Worm (Caenorhabditis elegans) whole organism, L4 larva: ENCODE measurements around the gene R08C7.8.
A peak's percentile ranks its signal among the peaks of the same experiment; 100 is the strongest.

Source experiments
- D1046.2 ChIP-seq: fragments of 200-800 bp; sonication (Bioruptor generic); IDR thresholded peaks from 2 replicates; pipeline ENCODE4 v1.3.6; 2022; ENCODE audit warnings: missing genetic modification characterization, missing compliant biosample characterization
- F37D6.2 ChIP-seq: sonication (generic microtip); optimal IDR thresholded peaks from 2 replicates; lab custom pipeline; 2016; ENCODE audit warnings: mild to moderate bottlenecking, missing genetic modification characterization, missing compliant biosample characterization
- T26A8.4 ChIP-seq: fragments of 200-800 bp; sonication (Bioruptor generic); IDR thresholded peaks from 2 replicates; pipeline ENCODE4 v1.3.6; 2022; ENCODE audit warnings: missing genetic modification characterization, missing compliant biosample characterization
- Y5F2A.4 ChIP-seq: fragments of 200-800 bp; sonication (Bioruptor generic); optimal IDR thresholded peaks from 2 replicates; lab custom pipeline; 2018; ENCODE audit warnings: mild to moderate bottlenecking, missing genetic modification characterization, missing compliant biosample characterization
- Y75B8A.6 ChIP-seq: fragments of 200-800 bp; sonication (Bioruptor generic); IDR thresholded peaks from 2 replicates; pipeline ENCODE4 v1.3.6; 2022; ENCODE audit warnings: missing genetic modification reagents, missing genetic modification characterization, missing compliant biosample characterization
- ZK337.2 ChIP-seq: fragments of 200-800 bp; sonication (Bioruptor generic); IDR thresholded peaks from 2 replicates; pipeline ENCODE4 v1.3.6; 2022; ENCODE audit warnings: missing genetic modification reagents, missing genetic modification characterization, missing compliant biosample characterization
- aha-1 ChIP-seq: fragments of 150-350 bp; peaks from one replicate; lab custom pipeline; 2014; ENCODE audit warnings: missing biosample characterization, missing genetic modification characterization
- ama-1 ChIP-seq: fragments of 150-350 bp; optimal IDR thresholded peaks from 2 replicates; lab custom pipeline; 2014; ENCODE audit warnings: inconsistent platforms, mixed read lengths
- ceh-28 ChIP-seq: fragments of 150-350 bp; optimal IDR thresholded peaks from 2 replicates; lab custom pipeline; 2014; ENCODE audit warnings: missing biosample characterization, missing genetic modification reagents, missing genetic modification characterization
- cey-2 ChIP-seq: sonication (generic microtip); optimal IDR thresholded peaks from 3 replicates; lab custom pipeline; 2017; ENCODE audit warnings: missing genetic modification characterization, mild to moderate bottlenecking, missing compliant biosample characterization, antibody characterized with exemption, borderline replicate concordance; ENCODE audit not compliant: insufficient read depth
- ctbp-1 ChIP-seq: fragments of 200-800 bp; sonication (Bioruptor generic); IDR thresholded peaks from 2 replicates; pipeline ENCODE4 v1.3.6; 2022; ENCODE audit warnings: missing genetic modification reagents, missing genetic modification characterization, missing compliant biosample characterization
- daf-16 ChIP-seq, 3 experiments: sonication (generic microtip); optimal IDR thresholded peaks; 2 replicates each; lab custom pipeline; 2016 to 2017; ENCODE audit warnings: missing genetic modification characterization in 3 of 3, missing genetic modification reagents in 3 of 3, mild to moderate bottlenecking in 2 of 3, missing compliant biosample characterization in 2 of 3, missing biosample characterization in 1 of 3, moderate library complexity in 1 of 3
- dmd-6 ChIP-seq: fragments of 200-800 bp; sonication (Bioruptor generic); IDR thresholded peaks from 2 replicates; pipeline ENCODE4 v1.3.6; 2022; ENCODE audit warnings: missing genetic modification reagents, missing genetic modification characterization, missing compliant biosample characterization
- dmd-8 ChIP-seq: fragments of 200-800 bp; sonication (Bioruptor generic); IDR thresholded peaks from 2 replicates; pipeline ENCODE4 v1.3.6; 2022; ENCODE audit warnings: missing genetic modification characterization, missing compliant biosample characterization
- dmd-9 ChIP-seq: fragments of 200-800 bp; sonication (Bioruptor generic); IDR thresholded peaks from 2 replicates; pipeline ENCODE4 v1.3.6; 2022; ENCODE audit warnings: missing genetic modification reagents, missing genetic modification characterization, missing compliant biosample characterization
- duxl-1 ChIP-seq: sonication (generic microtip); optimal IDR thresholded peaks from 2 replicates; lab custom pipeline; 2016; ENCODE audit warnings: mild to moderate bottlenecking, missing genetic modification characterization, moderate library complexity, missing compliant biosample characterization; ENCODE audit not compliant: poor library complexity
- dve-1 ChIP-seq: sonication (generic microtip); optimal IDR thresholded peaks from 2 replicates; lab custom pipeline; 2017; ENCODE audit warnings: antibody characterized with exemption, mild to moderate bottlenecking, missing genetic modification characterization, missing compliant biosample characterization; ENCODE audit not compliant: insufficient read depth
- hif-1 ChIP-seq, 2 experiments: sonication (generic microtip); optimal IDR thresholded peaks; 2 replicates each; lab custom pipeline; 2016 to 2017; ENCODE audit warnings: missing compliant biosample characterization in 2 of 2, missing genetic modification characterization in 2 of 2, missing genetic modification reagents in 2 of 2, missing genotype in 2 of 2, mild to moderate bottlenecking in 1 of 2
- hlh-11 ChIP-seq: fragments of 200-800 bp; sonication (Bioruptor generic); optimal IDR thresholded peaks from 2 replicates; lab custom pipeline; 2018; ENCODE audit warnings: mild to moderate bottlenecking, missing genetic modification characterization, missing compliant biosample characterization
- hlh-30 ChIP-seq: sonication (generic microtip); optimal IDR thresholded peaks from 2 replicates; lab custom pipeline; 2017; ENCODE audit warnings: antibody characterized with exemption, mild to moderate bottlenecking, missing genetic modification characterization, missing compliant biosample characterization; ENCODE audit not compliant: insufficient read depth
- hmg-1.1 ChIP-seq: fragments of 200-800 bp; sonication (Bioruptor generic); IDR thresholded peaks from 2 replicates; pipeline ENCODE4 v1.3.6; 2022; ENCODE audit warnings: missing genetic modification reagents, missing genetic modification characterization, missing compliant biosample characterization
- lin-13 ChIP-seq: fragments of 150-350 bp; optimal IDR thresholded peaks from 2 replicates; lab custom pipeline; 2014; ENCODE audit warnings: missing biosample characterization, missing genetic modification reagents, missing genetic modification characterization
- mdl-1 ChIP-seq, 2 experiments: fragments of 150-350 bp in 1 of 2; sonication (generic microtip) in 1 of 2; optimal IDR thresholded peaks; 2 replicates each; lab custom pipeline; 2014 to 2017; ENCODE audit warnings: missing biosample characterization in 2 of 2, missing genetic modification characterization in 2 of 2
- mdt-29 ChIP-seq: fragments of 200-800 bp; sonication (Bioruptor generic); IDR thresholded peaks from 2 replicates; pipeline ENCODE4 v1.3.6; 2022; ENCODE audit warnings: missing genetic modification reagents, missing genetic modification characterization, missing compliant biosample characterization
- mep-1 ChIP-seq: fragments of 150-350 bp; sonication (generic microtip); optimal IDR thresholded peaks from 3 replicates; lab custom pipeline; 2014; ENCODE audit warnings: missing biosample characterization, missing genetic modification characterization
- mxl-3 ChIP-seq: fragments of 200-800 bp; sonication (Bioruptor generic); optimal IDR thresholded peaks from 2 replicates; lab custom pipeline; 2018; ENCODE audit warnings: mild to moderate bottlenecking, missing genetic modification characterization, missing compliant biosample characterization
- nhr-11 ChIP-seq: fragments of 150-350 bp; optimal IDR thresholded peaks from 2 replicates; lab custom pipeline; 2014; ENCODE audit warnings: missing biosample characterization, missing genetic modification characterization
- nhr-25 ChIP-seq: sonication (generic microtip); optimal IDR thresholded peaks from 2 replicates; lab custom pipeline; 2017; ENCODE audit warnings: missing genetic modification characterization, mild to moderate bottlenecking, missing compliant biosample characterization, antibody characterized with exemption, moderate library complexity, borderline replicate concordance; ENCODE audit not compliant: insufficient read depth
- nhr-28 ChIP-seq: fragments of 150-350 bp; optimal IDR thresholded peaks from 2 replicates; lab custom pipeline; 2014; ENCODE audit warnings: missing biosample characterization, missing genetic modification characterization
- nhr-48 ChIP-seq: sonication (generic microtip); optimal IDR thresholded peaks from 2 replicates; lab custom pipeline; 2016; ENCODE audit warnings: mild to moderate bottlenecking, missing genetic modification characterization, missing compliant biosample characterization
- nhr-77 ChIP-seq: fragments of 150-350 bp; optimal IDR thresholded peaks from 2 replicates; lab custom pipeline; 2014; ENCODE audit warnings: missing biosample characterization, missing genetic modification characterization
- pha-4 ChIP-seq, 2 experiments: fragments of 150-350 bp in 1 of 2; fragments of 200-800 bp in 1 of 2; sonication (Bioruptor generic) in 1 of 2; IDR thresholded peaks in 1 of 2; optimal IDR thresholded peaks in 1 of 2; 2 replicates each; pipeline versions ENCODE4 v1.3.6 to Lab custom; 2014 to 2022; ENCODE audit warnings: missing genetic modification characterization in 2 of 2, missing genetic modification reagents in 2 of 2, missing biosample characterization in 1 of 2, missing compliant biosample characterization in 1 of 2
- rbr-2 ChIP-seq: sonication (generic microtip); optimal IDR thresholded peaks from 2 replicates; lab custom pipeline; 2016; ENCODE audit warnings: missing genotype, missing genetic modification characterization, missing compliant biosample characterization
- spr-3 ChIP-seq: fragments of 200-800 bp; sonication (Bioruptor generic); optimal IDR thresholded peaks from 2 replicates; lab custom pipeline; 2018; ENCODE audit warnings: mild to moderate bottlenecking, missing genetic modification characterization, missing compliant biosample characterization
- tra-1 ChIP-seq: fragments of 200-800 bp; sonication (Bioruptor generic); IDR thresholded peaks from 2 replicates; pipeline ENCODE4 v1.3.6; 2022; ENCODE audit warnings: missing genetic modification reagents, missing genetic modification characterization, missing compliant biosample characterization
- unc-62 ChIP-seq, 3 experiments: fragments of 150-350 bp in 1 of 3; sonication (generic microtip); optimal IDR thresholded peaks in 2 of 3; peaks in 1 of 3; 1 replicate in 1 of 3; 2 replicates in 2 of 3; lab custom pipeline; 2014 to 2017; ENCODE audit warnings: missing biosample characterization in 3 of 3, missing genetic modification characterization in 3 of 3, missing genetic modification reagents in 3 of 3, missing genotype in 1 of 3
- vab-7 ChIP-seq: fragments of 200-800 bp; sonication (Bioruptor generic); IDR thresholded peaks from 2 replicates; pipeline ENCODE4 v1.3.6; 2022; ENCODE audit warnings: missing genetic modification reagents, missing genetic modification characterization, missing compliant biosample characterization
- zag-1 ChIP-seq: fragments of 150-350 bp; optimal IDR thresholded peaks from 2 replicates; lab custom pipeline; 2014; ENCODE audit warnings: missing biosample characterization, missing genetic modification characterization
- zfp-3 ChIP-seq: fragments of 200-800 bp; sonication (Bioruptor generic); conservative IDR thresholded peaks from 2 replicates; pipeline ENCODE4 v1.3.6; 2022; ENCODE audit warnings: missing genetic modification reagents, missing genetic modification characterization, missing compliant biosample characterization

R08C7.8 gene

DNA sequence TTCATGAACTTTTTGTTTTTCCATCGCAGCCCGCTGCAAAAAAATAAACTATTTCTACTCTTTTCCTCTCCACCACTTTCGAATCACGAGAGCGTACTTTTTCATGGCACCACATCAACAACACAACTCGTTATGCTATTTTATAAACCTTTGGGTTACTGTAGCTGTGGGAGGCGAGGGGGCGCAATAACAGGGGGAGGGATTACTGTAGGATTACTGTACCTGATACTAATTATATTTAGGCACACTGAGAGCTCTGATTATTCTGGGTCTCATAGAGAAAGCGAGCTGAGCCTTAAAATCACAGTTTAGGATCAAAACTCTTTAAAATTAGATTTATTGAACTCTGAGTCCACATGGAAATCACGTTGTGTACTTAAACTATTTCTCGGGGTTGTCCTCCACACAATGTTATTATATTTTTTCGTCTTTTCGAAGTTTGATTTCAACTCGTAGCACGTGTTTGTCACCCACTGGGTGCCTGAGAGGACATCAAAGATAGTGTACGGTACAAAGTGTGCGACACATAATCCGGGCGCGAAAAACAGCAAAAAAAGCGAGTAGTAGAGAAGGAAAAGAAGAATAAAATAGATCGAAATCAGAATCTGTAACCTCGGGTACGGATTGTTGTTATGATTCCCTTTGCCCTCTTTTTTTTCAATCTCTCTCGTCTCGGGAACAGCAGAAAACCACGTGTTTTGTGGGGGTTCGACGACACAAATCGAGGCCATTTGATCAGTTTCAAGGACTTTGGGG lies 38.3 kb upstream of the R08C7.8 start:
- TF ChIP-seq ama-1 (lab: Kevin White, UChicago) (peak; percentile 70), nhr-28 (tag; lab: Kevin White, UChicago) (peak; percentile 69), aha-1 (peak; percentile 97), pha-4 (GFP tag; IDR thresholded peaks at IDR 0.05; lab: Robert Waterston, UW) (no peak), pha-4 (tag; optimal IDR thresholded peaks at IDR 0.05; lab: Kevin White, UChicago) (no peak), rbr-2 (no peak), hmg-1.1 (peak; percentile 17; the same call in 1 of the 2 replicates), mep-1 (tag; lab: Kevin White, UChicago) (peak; percentile 44), nhr-48 (tag; lab: Kevin White, UChicago) (peak; percentile 65), unc-62 (GFP tag; optimal IDR thresholded peaks at IDR 0.05 in 1 of 2; lab: Kevin White, UChicago) (peak in 1 of 2 experiments; percentile 98), unc-62 (tag; optimal IDR thresholded peaks at IDR 0.05; lab: Kevin White, UChicago) (no peak), nhr-77 (tag; lab: Kevin White, UChicago) (no peak), D1046.2 (no peak), lin-13 (no peak), nhr-25 (tag; lab: Kevin White, UChicago) (peak; percentile 23), duxl-1 (no peak), cey-2 (tag; lab: Kevin White, UChicago) (no peak), vab-7 (GFP tag; lab: Robert Waterston, UW) (no peak), T26A8.4 (peak; percentile 10; the same call in 1 of the 2 replicates), zfp-3 (no peak), nhr-11 (tag; lab: Kevin White, UChicago) (peak; percentile 17), hlh-30 (tag; lab: Kevin White, UChicago) (peak; percentile 84), spr-3 (peak; percentile 13), dmd-9 (GFP tag; lab: Robert Waterston, UW) (peak; percentile 60; the same call in 1 of the 2 replicates), hlh-11 (tag; lab: Kevin White, UChicago) (peak; percentile 62), hif-1 (tag; optimal IDR thresholded peaks at IDR 0.05; lab: Kevin White, UChicago) (no peak), zag-1 (tag; lab: Kevin White, UChicago) (no peak), mdt-29 (GFP tag; lab: Robert Waterston, UW) (peak; percentile 12; the same call in 1 of the 2 replicates), daf-16 (GFP tag; optimal IDR thresholded peaks at IDR 0.05; lab: Kevin White, UChicago) (no peak), daf-16 (tag; optimal IDR thresholded peaks at IDR 0.05; lab: Kevin White, UChicago) (peak; percentile 61), tra-1 (GFP tag; lab: Robert Waterston, UW) (0 out of 2 replicates have a peak, but pooled peaks have one; percentile 46), F37D6.2 (no peak), dmd-8 (GFP tag; lab: Robert Waterston, UW) (no peak), dve-1 (tag; lab: Kevin White, UChicago) (peak; percentile 36), ctbp-1 (GFP tag; lab: Robert Waterston, UW) (no peak), mxl-3 (GFP tag; lab: Kevin White, UChicago) (peak; percentile 83), dmd-6 (GFP tag; lab: Robert Waterston, UW) (peak; percentile 38), ZK337.2 (GFP tag; lab: Robert Waterston, UW) (no peak), Y5F2A.4 (GFP tag; lab: Kevin White, UChicago) (no peak), Y75B8A.6 (peak; percentile 34; the same call in 1 of the 2 replicates), ceh-28 (no peak), mdl-1 (tag; optimal IDR thresholded peaks at IDR 0.05; lab: Kevin White, UChicago) (peak in 1 of 2 experiments; percentile 76)
